Fruit fly (Drosophila melanogaster) whole organism, embryonic: ENCODE results near the gene Rh3.

Experiments
- Adf1 ChIP-seq: fragments of 200-800 bp; sonication (Bioruptor generic); IDR thresholded peaks from 2 replicates; pipeline ENCODE4 v1.3.6; 2022; ENCODE audit warnings: missing biosample characterization, missing genetic modification characterization
- Atf3 ChIP-seq: fragments of 200-800 bp; sonication (Bioruptor generic); optimal IDR thresholded peaks from 3 replicates; lab custom pipeline; 2016; ENCODE audit warnings: missing biosample characterization, missing genetic modification characterization
- Atf6 ChIP-seq: fragments of 200-800 bp; sonication (Bioruptor generic); IDR thresholded peaks from 2 replicates; pipeline ENCODE4 v1.3.6; 2022; ENCODE audit warnings: missing biosample characterization, missing genetic modification characterization
- BtbVII ChIP-seq: fragments of 200-800 bp; sonication (Bioruptor generic); optimal IDR thresholded peaks from 3 replicates; lab custom pipeline; 2017; ENCODE audit warnings: missing biosample characterization, mild to moderate bottlenecking, missing genetic modification characterization
- CG10543 ChIP-seq: fragments of 200-800 bp; sonication (Bioruptor generic); optimal IDR thresholded peaks from 3 replicates; lab custom pipeline; 2017; ENCODE audit warnings: missing biosample characterization, mild to moderate bottlenecking, missing genetic modification characterization, moderate library complexity
- CG11456 ChIP-seq: fragments of 200-800 bp; sonication (Bioruptor generic); IDR thresholded peaks from 3 replicates; pipeline ENCODE4 v1.3.6; 2022; ENCODE audit warnings: missing biosample characterization, missing genetic modification characterization
- CG11560 ChIP-seq: fragments of 200-800 bp; sonication (Bioruptor generic); IDR thresholded peaks from 3 replicates; pipeline ENCODE4 v1.3.6; 2022; ENCODE audit warnings: missing biosample characterization, missing genetic modification characterization
- CG12071 ChIP-seq: fragments of 200-800 bp; sonication (Bioruptor generic); optimal IDR thresholded peaks from 3 replicates; lab custom pipeline; 2018; ENCODE audit warnings: missing biosample characterization, mild to moderate bottlenecking, missing genetic modification characterization
- CG14441 ChIP-seq: fragments of 200-800 bp; sonication (Bioruptor generic); IDR thresholded peaks from 2 replicates; pipeline ENCODE4 v1.3.6; 2022; ENCODE audit warnings: missing biosample characterization, missing genetic modification characterization
- CG15073 ChIP-seq: fragments of 200-800 bp; sonication (Bioruptor generic); optimal IDR thresholded peaks from 2 replicates; lab custom pipeline; 2016; ENCODE audit warnings: missing biosample characterization, missing genetic modification characterization
- CG1603 ChIP-seq: fragments of 200-800 bp; sonication (Bioruptor generic); optimal IDR thresholded peaks from 2 replicates; lab custom pipeline; 2019; ENCODE audit warnings: missing biosample characterization, mild to moderate bottlenecking, missing genetic modification characterization, moderate library complexity
- CG1647 ChIP-seq: fragments of 200-800 bp; sonication (Bioruptor generic); optimal IDR thresholded peaks from 3 replicates; lab custom pipeline; 2016; ENCODE audit warnings: missing biosample characterization, missing genetic modification characterization
- CG16863 ChIP-seq: fragments of 200-800 bp; sonication (Bioruptor generic); optimal IDR thresholded peaks from 3 replicates; lab custom pipeline; 2016; ENCODE audit warnings: missing biosample characterization, missing genetic modification characterization
- CG17612 ChIP-seq: fragments of 200-800 bp; sonication (Bioruptor generic); IDR thresholded peaks from 2 replicates; pipeline ENCODE4 v1.3.6; 2022; ENCODE audit warnings: missing biosample characterization, missing genetic modification characterization
- CG2712 ChIP-seq: fragments of 200-800 bp; optimal IDR thresholded peaks from 3 replicates; lab custom pipeline; 2019; ENCODE audit warnings: missing biosample characterization, mild to moderate bottlenecking, missing genetic modification characterization, moderate library complexity
- CG31441 ChIP-seq: fragments of 200-800 bp; sonication (Bioruptor generic); IDR thresholded peaks from 2 replicates; pipeline ENCODE4 v1.3.6; 2022; ENCODE audit warnings: missing biosample characterization, missing genetic modification characterization
- CG4820 ChIP-seq: fragments of 200-800 bp; sonication (Bioruptor generic); optimal IDR thresholded peaks from 3 replicates; lab custom pipeline; 2016; ENCODE audit warnings: missing biosample characterization, missing genetic modification characterization
- CG6175 ChIP-seq: fragments of 200-800 bp; sonication (Bioruptor generic); IDR thresholded peaks from 3 replicates; pipeline ENCODE4 v1.3.6; 2022; ENCODE audit warnings: missing biosample characterization, missing genetic modification characterization
- CG7556 ChIP-seq: fragments of 200-800 bp; sonication (Bioruptor generic); optimal IDR thresholded peaks from 2 replicates; lab custom pipeline; 2017; ENCODE audit warnings: missing biosample characterization, mild to moderate bottlenecking, missing genetic modification characterization
- CG7745 ChIP-seq: fragments of 200-800 bp; sonication (Bioruptor generic); optimal IDR thresholded peaks from 2 replicates; lab custom pipeline; 2018; ENCODE audit warnings: missing biosample characterization, mild to moderate bottlenecking, missing genetic modification characterization, moderate library complexity
- CG7928 ChIP-seq: fragments of 200-800 bp; sonication (Bioruptor generic); optimal IDR thresholded peaks from 2 replicates; lab custom pipeline; 2017; ENCODE audit warnings: missing biosample characterization, mild to moderate bottlenecking, missing genetic modification characterization
- Chrac-16 ChIP-seq: fragments of 200-800 bp; sonication (Bioruptor generic); optimal IDR thresholded peaks from 3 replicates; lab custom pipeline; 2016; ENCODE audit warnings: missing biosample characterization, missing genetic modification characterization
- Dad ChIP-seq: fragments of 200-800 bp; sonication (Bioruptor generic); optimal IDR thresholded peaks from 3 replicates; lab custom pipeline; 2016; ENCODE audit warnings: missing biosample characterization, missing genetic modification characterization
- Dek ChIP-seq: fragments of 200-800 bp; sonication (Bioruptor generic); optimal IDR thresholded peaks from 3 replicates; lab custom pipeline; 2019; ENCODE audit warnings: missing biosample characterization, mild to moderate bottlenecking, missing genetic modification characterization, moderate library complexity
- Dll ChIP-seq: fragments of 200-800 bp; sonication (Bioruptor generic); IDR thresholded peaks from 4 replicates; pipeline ENCODE4 v1.3.6; 2022; ENCODE audit warnings: missing biosample characterization, missing genetic modification characterization; ENCODE audit not compliant: partially characterized antibody
- Eip74EF ChIP-seq, 2 experiments: fragments of 200-800 bp in 1 of 2; fragments of >200 bp in 1 of 2; sonication (Bioruptor generic) in 1 of 2; optimal IDR thresholded peaks; 2 replicates each; lab custom pipeline; 2017 to 2019; ENCODE audit warnings: missing biosample characterization in 2 of 2, missing genetic modification characterization in 2 of 2, mild to moderate bottlenecking in 1 of 2, moderate library complexity in 1 of 2
- HLH3B ChIP-seq: fragments of 200-800 bp; sonication (Bioruptor generic); IDR thresholded peaks from 2 replicates; pipeline ENCODE4 v1.3.6; 2022; ENCODE audit warnings: missing biosample characterization, missing genetic modification characterization
- Hey ChIP-seq: fragments of 200-800 bp; sonication (Bioruptor generic); optimal IDR thresholded peaks from 3 replicates; lab custom pipeline; 2018; ENCODE audit warnings: missing biosample characterization, mild to moderate bottlenecking, missing genetic modification characterization
- Hr78 ChIP-seq, 2 experiments: fragments of 200-800 bp in 1 of 2; fragments of >200 bp in 1 of 2; sonication (Bioruptor generic) in 1 of 2; optimal IDR thresholded peaks; 2 replicates each; lab custom pipeline; 2017 to 2019; ENCODE audit warnings: missing biosample characterization in 2 of 2, missing genetic modification characterization in 2 of 2, mild to moderate bottlenecking in 1 of 2, moderate library complexity in 1 of 2
- Oaz ChIP-seq: fragments of 200-800 bp; sonication (Bioruptor generic); IDR thresholded peaks from 2 replicates; pipeline ENCODE4 v1.3.6; 2022; ENCODE audit warnings: missing biosample characterization, missing genetic modification characterization
- Oli ChIP-seq: fragments of 200-800 bp; sonication (Bioruptor generic); optimal IDR thresholded peaks from 2 replicates; lab custom pipeline; 2018; ENCODE audit warnings: missing biosample characterization, mild to moderate bottlenecking, missing genetic modification characterization, moderate library complexity
- Sox100B ChIP-seq: fragments of 200-800 bp; sonication (Bioruptor generic); optimal IDR thresholded peaks from 3 replicates; lab custom pipeline; 2018; ENCODE audit warnings: missing biosample characterization, mild to moderate bottlenecking, missing genetic modification characterization
- ab ChIP-seq: fragments of 200-800 bp; sonication (Bioruptor generic); optimal IDR thresholded peaks from 2 replicates; lab custom pipeline; 2016; ENCODE audit warnings: missing biosample characterization, missing genetic modification characterization
- ap ChIP-seq: fragments of 200-800 bp; sonication (Bioruptor generic); IDR thresholded peaks from 2 replicates; pipeline ENCODE4 v1.3.6; 2022; ENCODE audit warnings: missing biosample characterization, missing genetic modification characterization
- ara ChIP-seq: fragments of 200-800 bp; sonication (Bioruptor generic); IDR thresholded peaks from 2 replicates; pipeline ENCODE4 v1.3.6; 2022; ENCODE audit warnings: missing biosample characterization, missing genetic modification characterization
- fd3F ChIP-seq: fragments of 200-800 bp; sonication (Bioruptor generic); optimal IDR thresholded peaks from 2 replicates; lab custom pipeline; 2018; ENCODE audit warnings: missing biosample characterization, mild to moderate bottlenecking, missing genetic modification characterization, moderate library complexity
- fd96Cb ChIP-seq: fragments of 200-800 bp; sonication (Bioruptor generic); optimal IDR thresholded peaks from 2 replicates; lab custom pipeline; 2018; ENCODE audit warnings: missing biosample characterization, mild to moderate bottlenecking, missing genetic modification characterization, moderate library complexity
- fu2 ChIP-seq: fragments of 200-800 bp; sonication (Bioruptor generic); optimal IDR thresholded peaks from 2 replicates; lab custom pipeline; 2016; ENCODE audit warnings: missing biosample characterization, missing genetic modification characterization
- h ChIP-seq: fragments of >200 bp; optimal IDR thresholded peaks from 2 replicates; lab custom pipeline; 2017
- jigr1 ChIP-seq: fragments of 200-800 bp; sonication (Bioruptor generic); IDR thresholded peaks from 3 replicates; pipeline ENCODE4 v1.3.6; 2022; ENCODE audit warnings: missing biosample characterization, missing genetic modification characterization
- jing ChIP-seq: fragments of 200-800 bp; sonication (Bioruptor generic); optimal IDR thresholded peaks from 2 replicates; lab custom pipeline; 2018; ENCODE audit warnings: missing biosample characterization, mild to moderate bottlenecking, missing genetic modification characterization
- ken ChIP-seq: fragments of 200-800 bp; sonication (Bioruptor generic); IDR thresholded peaks from 3 replicates; pipeline ENCODE4 v1.3.6; 2022; ENCODE audit warnings: missing biosample characterization, missing genetic modification characterization
- pnt ChIP-seq: fragments of 200-800 bp; sonication (Bioruptor generic); optimal IDR thresholded peaks from 3 replicates; lab custom pipeline; 2016; ENCODE audit warnings: missing biosample characterization, missing genetic modification characterization
- psq ChIP-seq: fragments of 200-800 bp; sonication (Bioruptor generic); optimal IDR thresholded peaks from 2 replicates; lab custom pipeline; 2017; ENCODE audit warnings: missing biosample characterization, missing genetic modification characterization
- rib ChIP-seq: fragments of 200-800 bp; sonication (Bioruptor generic); IDR thresholded peaks from 2 replicates; pipeline ENCODE4 v1.3.6; 2022; ENCODE audit warnings: missing biosample characterization, missing genetic modification characterization
- salm ChIP-seq: fragments of 200-800 bp; sonication (Bioruptor generic); optimal IDR thresholded peaks from 2 replicates; lab custom pipeline; 2018; ENCODE audit warnings: missing biosample characterization, mild to moderate bottlenecking, missing genetic modification characterization
- sc ChIP-seq, 3 experiments: fragments of >200 bp in 2 of 3; fragments of 200-800 bp in 1 of 3; sonication (Bioruptor generic) in 1 of 3; optimal IDR thresholded peaks; 2 replicates in 2 of 3; 3 replicates in 1 of 3; lab custom pipeline; 2017; ENCODE audit warnings: mild to moderate bottlenecking in 1 of 3, missing biosample characterization in 1 of 3, missing genetic modification characterization in 1 of 3, missing genetic modification reagents in 1 of 3
- sim ChIP-seq: fragments of 200-800 bp; sonication (Bioruptor generic); IDR thresholded peaks from 2 replicates; pipeline ENCODE4 v1.3.6; 2022; ENCODE audit warnings: missing biosample characterization, missing genetic modification characterization
- sr ChIP-seq: fragments of 200-800 bp; sonication (Bioruptor generic); IDR thresholded peaks from 3 replicates; pipeline ENCODE4 v1.3.6; 2022; ENCODE audit warnings: missing biosample characterization, missing genetic modification characterization
- stc ChIP-seq: fragments of 200-800 bp; sonication (Bioruptor generic); IDR thresholded peaks from 2 replicates; pipeline ENCODE4 v1.3.6; 2022; ENCODE audit warnings: missing biosample characterization, missing genetic modification characterization
- trh ChIP-seq: fragments of 200-800 bp; sonication (Bioruptor generic); optimal IDR thresholded peaks from 2 replicates; lab custom pipeline; 2016; ENCODE audit warnings: missing biosample characterization, missing genetic modification characterization

The Rh3 gene

dm6 chr3R:20035887-20036286, 46.4 kb downstream of the Rh3 start, which contains the start of gene Regnase-1 (continued):
- TF ChIP-seq CG10543 (GFP tag; lab: Kevin White, UChicago) (peak; percentile 92), sc (optimal IDR thresholded peaks at IDR 0.05; lab: Kevin White, UChicago) (no peak), sc (GFP tag; optimal IDR thresholded peaks at IDR 0.05; lab: Kevin White, UChicago) (peak; percentile 89), CG2712 (tag; lab: Kevin White, UChicago) (peak; percentile 90), CG7556 (peak; percentile 80), CG31441 (GFP tag; lab: Robert Waterston, UW) (peak; percentile 94), ap (GFP tag; lab: Robert Waterston, UW) (peak; percentile 79), CG1647 (GFP tag; lab: Kevin White, UChicago) (peak; percentile 83), fu2 (GFP tag; lab: Kevin White, UChicago) (peak; percentile 88), Atf3 (GFP tag; lab: Kevin White, UChicago) (peak; percentile 83), Hr78 (GFP tag; optimal IDR thresholded peaks at IDR 0.05; lab: Kevin White, UChicago) (no peak), ken (GFP tag; lab: Robert Waterston, UW) (no peak), fd3F (peak; percentile 87), CG11456 (GFP tag; lab: Robert Waterston, UW) (peak; percentile 90), rib (GFP tag; lab: Robert Waterston, UW) (peak; percentile 50; the same call in 1 of the 2 replicates), sim (peak; percentile 86), Oli (peak; percentile 76), trh (GFP tag; lab: Kevin White, UChicago) (peak; percentile 93), Atf6 (GFP tag; lab: Robert Waterston, UW) (peak; percentile 89), jing (GFP tag; lab: Kevin White, UChicago) (peak; percentile 55), stc (GFP tag; lab: Robert Waterston, UW) (peak; percentile 93), Sox100B (GFP tag; lab: Kevin White, UChicago) (peak; percentile 92), Chrac-16 (GFP tag; lab: Kevin White, UChicago) (peak; percentile 59), jigr1 (no peak), fd96Cb (tag; lab: Kevin White, UChicago) (peak; percentile 66), CG12071 (peak; percentile 95), CG16863 (GFP tag; lab: Kevin White, UChicago) (peak; percentile 77), CG11560 (tag; lab: Robert Waterston, UW) (no peak), sr (GFP tag; lab: Robert Waterston, UW) (peak; percentile 92), Oaz (peak; percentile 78), Hey (tag; lab: Kevin White, UChicago) (peak; percentile 88), CG14441 (GFP tag; lab: Robert Waterston, UW) (peak; percentile 77), Eip74EF (GFP tag; optimal IDR thresholded peaks at IDR 0.05; lab: Kevin White, UChicago) (peak in 1 of 2 experiments; percentile 80), CG6175 (GFP tag; lab: Robert Waterston, UW) (peak; percentile 68; the same call in 2 of the 3 replicates), Dll (GFP tag; lab: Robert Waterston, UW) (peak; percentile 95), Adf1 (GFP tag; lab: Robert Waterston, UW) (peak; percentile 73; the same call in 1 of the 2 replicates), CG1603 (tag; lab: Kevin White, UChicago) (peak; percentile 96), h (no peak), CG4820 (peak; percentile 73), CG15073 (GFP tag; lab: Kevin White, UChicago) (no peak), BtbVII (GFP tag; lab: Kevin White, UChicago) (peak; percentile 95), ab (GFP tag; lab: Kevin White, UChicago) (no peak), CG17612 (GFP tag; lab: Robert Waterston, UW) (peak; percentile 61; the same call in 1 of the 2 replicates), Dek (tag; lab: Kevin White, UChicago) (peak; percentile 80), salm (peak; percentile 93), HLH3B (GFP tag; lab: Robert Waterston, UW) (peak; percentile 87; the same call in 1 of the 2 replicates), CG7745 (tag; lab: Kevin White, UChicago) (peak; percentile 38), CG7928 (GFP tag; lab: Kevin White, UChicago) (peak; percentile 67), psq (GFP tag; lab: Kevin White, UChicago) (peak; percentile 78), Dad (peak; percentile 92), pnt (GFP tag; lab: Kevin White, UChicago) (peak; percentile 11), ara (GFP tag; lab: Robert Waterston, UW) (peak; percentile 90)
